Worm (Caenorhabditis elegans): Measurements from ENCODE around the gene snf-12.

Gene snf-12

ce11 chrX:9027304-9027703, 2.0 kb upstream of the snf-12 start, which contains the start of gene T25B6.3:
Gene T25B6.3, plus strand, starts transcription at chrX:9027604.
- TF ChIP-seq tbx-8 (GFP tag; optimal IDR thresholded peaks at IDR 0.05) (no peak), sem-2 (GFP tag; optimal IDR thresholded peaks at IDR 0.05) (no peak), pha-4 (tag; optimal IDR thresholded peaks at IDR 0.05) (no peak), lin-13 (tag; optimal IDR thresholded peaks at IDR 0.05) (no peak), elt-3 (tag; optimal IDR thresholded peaks at IDR 0.05) (no peak), unc-62 (GFP tag; optimal IDR thresholded peaks at IDR 0.05) (no peak), ham-2 (GFP tag; optimal IDR thresholded peaks at IDR 0.05) (no peak), lsy-2 (tag; optimal IDR thresholded peaks at IDR 0.05) (no peak), nhr-12 (tag; optimal IDR thresholded peaks at IDR 0.05) (no peak), M03D4.4 (tag; optimal IDR thresholded peaks at IDR 0.05) (no peak), ztf-11 (tag; optimal IDR thresholded peaks at IDR 0.05) (no peak), zip-8 (tag; optimal IDR thresholded peaks at IDR 0.05) (no peak), unc-120 (tag; optimal IDR thresholded peaks at IDR 0.05; ENCODE audit: poor library complexity, severe bottlenecking) (no peak), ceh-43 (GFP tag; optimal IDR thresholded peaks at IDR 0.05) (no peak)

ce11 chrX:9034310-9034709, 5.0 kb downstream of the snf-12 start, which contains the start of gene nep-22:
Gene nep-22, plus strand, starts transcription at chrX:9034554.
- no peak for TF ChIP-seq elt-3 (tag; optimal IDR thresholded peaks at IDR 0.05)
- no peak for TF ChIP-seq blmp-1 (tag; optimal IDR thresholded peaks at IDR 0.05)

- TF ChIP-seq snpc-4 (tag; optimal IDR thresholded peaks at IDR 0.05) (no peak), zip-8 (tag; optimal IDR thresholded peaks at IDR 0.05) (no peak), bed-3 (GFP tag; optimal IDR thresholded peaks at IDR 0.05) (no peak), mep-1 (tag; optimal IDR thresholded peaks at IDR 0.05) (no peak), nhr-28 (tag; optimal IDR thresholded peaks at IDR 0.05) (no peak), unc-39 (tag; optimal IDR thresholded peaks at IDR 0.05) (no peak), elt-3 (tag; optimal IDR thresholded peaks at IDR 0.05) (no peak), cnd-1 (tag; optimal IDR thresholded peaks at IDR 0.05) (no peak), nhr-237 (tag; optimal IDR thresholded peaks at IDR 0.05) (no peak)
Observed at ce11 chrX:9035142-9035541, 5.9 kb downstream of the snf-12 start.

ce11 chrX:9036237-9036636, 7.0 kb downstream of the snf-12 start:
- no peak for TF ChIP-seq M03D4.4 (tag; optimal IDR thresholded peaks at IDR 0.05)
- no peak for TF ChIP-seq pha-4 (tag; optimal IDR thresholded peaks at IDR 0.05)
- no peak for TF ChIP-seq ceh-83 (GFP tag; optimal IDR thresholded peaks at IDR 0.05)
- TF ChIP-seq ztf-11 (tag; optimal IDR thresholded peaks at IDR 0.05) = no peak
- TF ChIP-seq mab-5 (tag; optimal IDR thresholded peaks at IDR 0.05) = no peak
- TF ChIP-seq unc-39 (tag; optimal IDR thresholded peaks at IDR 0.05) = no peak

ce11 chrX:9045913-9046312, 16.6 kb downstream of the snf-12 start, which contains the start of gene prdm-14:
Gene prdm-14, plus strand, starts transcription at chrX:9046213.
- TF ChIP-seq ham-2 (GFP tag; optimal IDR thresholded peaks at IDR 0.05) = no peak
- TF ChIP-seq elt-1 (tag; optimal IDR thresholded peaks at IDR 0.05; ENCODE audit: borderline replicate concordance, insufficient read depth) = no peak

- TF ChIP-seq mls-2 (tag; optimal IDR thresholded peaks at IDR 0.05) (no peak), snpc-4 (tag; optimal IDR thresholded peaks at IDR 0.05) (no peak), drap-1 (GFP tag; optimal IDR thresholded peaks at IDR 0.05) (no peak), unc-62 (GFP tag; optimal IDR thresholded peaks at IDR 0.05) (no peak), blmp-1 (tag; optimal IDR thresholded peaks at IDR 0.05) (no peak), ztf-11 (tag; optimal IDR thresholded peaks at IDR 0.05) (no peak), elt-3 (tag; optimal IDR thresholded peaks at IDR 0.05) (no peak), hlh-1 (tag; optimal IDR thresholded peaks at IDR 0.05) (no peak), mep-1 (tag; optimal IDR thresholded peaks at IDR 0.05) (no peak), ces-1 (GFP tag; optimal IDR thresholded peaks at IDR 0.05) (no peak), pha-4 (tag; optimal IDR thresholded peaks at IDR 0.05) (no peak), elt-1 (tag; optimal IDR thresholded peaks at IDR 0.05; ENCODE audit: borderline replicate concordance, insufficient read depth) (no peak), nhr-76 (tag; optimal IDR thresholded peaks at IDR 0.05) (no peak), unc-39 (tag; optimal IDR thresholded peaks at IDR 0.05) (no peak), lin-13 (tag; optimal IDR thresholded peaks at IDR 0.05) (no peak)
Observed at ce11 chrX:9048657-9049056, 19.4 kb downstream of the snf-12 start, which contains the start of gene F47E1.20. Gene F47E1.20, plus strand, starts transcription at chrX:9048957.

Measured in whole organism, mixed stage, embryonic.